Fruit fly (Drosophila melanogaster) whole organism, prepupa: ENCODE measurements around the gene Zwilch.

Source experiments
- Blimp-1 ChIP-seq: fragments of 200-800 bp; sonication (Bioruptor generic); optimal IDR thresholded peaks from 3 replicates; lab custom pipeline; 2017; ENCODE audit warnings: missing biosample characterization, missing genetic modification characterization, mild to moderate bottlenecking, moderate library complexity, missing genetic modification reagents
- CG10631 ChIP-seq: fragments of 200-800 bp; sonication (Bioruptor generic); optimal IDR thresholded peaks from 2 replicates; lab custom pipeline; 2016; ENCODE audit warnings: missing biosample characterization, missing genetic modification characterization
- CG10669 ChIP-seq: fragments of 200-800 bp; sonication (Bioruptor generic); optimal IDR thresholded peaks from 3 replicates; lab custom pipeline; 2018; ENCODE audit warnings: missing biosample characterization, mild to moderate bottlenecking, missing genetic modification characterization, moderate library complexity
- CG11762 ChIP-seq: fragments of 200-800 bp; sonication (Bioruptor generic); optimal IDR thresholded peaks from 3 replicates; lab custom pipeline; 2016; ENCODE audit warnings: missing biosample characterization, missing genetic modification characterization; ENCODE audit not compliant: insufficient read depth
- CG11902 ChIP-seq: fragments of 200-800 bp; sonication (Bioruptor generic); optimal IDR thresholded peaks from 3 replicates; lab custom pipeline; 2016; ENCODE audit warnings: missing biosample characterization, missing genetic modification characterization
- CG1621 ChIP-seq: fragments of 200-800 bp; sonication (Bioruptor generic); optimal IDR thresholded peaks from 3 replicates; lab custom pipeline; 2018; ENCODE audit warnings: missing biosample characterization, mild to moderate bottlenecking, missing genetic modification characterization
- CG31627 ChIP-seq: fragments of 200-800 bp; sonication (Bioruptor generic); optimal IDR thresholded peaks from 3 replicates; lab custom pipeline; 2016; ENCODE audit warnings: missing biosample characterization, missing genetic modification characterization
- CG32006 ChIP-seq: fragments of 200-800 bp; sonication (Bioruptor generic); optimal IDR thresholded peaks from 3 replicates; lab custom pipeline; 2017; ENCODE audit warnings: missing biosample characterization, mild to moderate bottlenecking, missing genetic modification characterization
- CG34406 ChIP-seq: fragments of 200-800 bp; sonication (Bioruptor generic); optimal IDR thresholded peaks from 3 replicates; lab custom pipeline; 2016; ENCODE audit warnings: missing biosample characterization, missing genetic modification characterization
- CG6163 ChIP-seq: fragments of 200-800 bp; sonication (Bioruptor generic); IDR thresholded peaks from 3 replicates; pipeline ENCODE4 v1.3.6; 2022; ENCODE audit warnings: missing biosample characterization, missing genetic modification characterization
- CG6854 ChIP-seq: fragments of 200-800 bp; sonication (Bioruptor generic); optimal IDR thresholded peaks from 2 replicates; lab custom pipeline; 2017; ENCODE audit warnings: missing biosample characterization, mild to moderate bottlenecking, missing genetic modification characterization
- CG7368 ChIP-seq: fragments of 200-800 bp; sonication (Bioruptor generic); optimal IDR thresholded peaks from 3 replicates; lab custom pipeline; 2016; ENCODE audit warnings: missing biosample characterization, missing genetic modification characterization
- CG8119 ChIP-seq: fragments of 200-800 bp; sonication (Bioruptor generic); IDR thresholded peaks from 3 replicates; pipeline ENCODE4 v1.3.6; 2022; ENCODE audit warnings: missing biosample characterization, missing genetic modification characterization
- CG8319 ChIP-seq: fragments of 200-800 bp; sonication (Bioruptor generic); optimal IDR thresholded peaks from 3 replicates; lab custom pipeline; 2016; ENCODE audit warnings: missing biosample characterization, missing genetic modification characterization
- Eip75B ChIP-seq: fragments of 200-800 bp; sonication (Bioruptor generic); optimal IDR thresholded peaks from 3 replicates; lab custom pipeline; 2016; ENCODE audit warnings: missing biosample characterization, missing genetic modification characterization
- Eip78C ChIP-seq: fragments of 200-800 bp; sonication (Bioruptor generic); peaks from one replicate; lab custom pipeline; 2016; ENCODE audit warnings: missing biosample characterization, missing genetic modification characterization
- Eip93F ChIP-seq: fragments of 200-800 bp; sonication (Bioruptor generic); optimal IDR thresholded peaks from 2 replicates; lab custom pipeline; 2016; ENCODE audit warnings: missing biosample characterization, mild to moderate bottlenecking, missing genetic modification characterization
- Ets96B ChIP-seq: fragments of 200-800 bp; optimal IDR thresholded peaks from 2 replicates; lab custom pipeline; 2019; ENCODE audit warnings: missing biosample characterization, mild to moderate bottlenecking, missing genetic modification characterization, moderate library complexity
- Gug ChIP-seq: fragments of 200-800 bp; sonication (Bioruptor generic); IDR thresholded peaks from 2 replicates; pipeline ENCODE4 v1.3.6; 2022; ENCODE audit warnings: missing biosample characterization, missing genetic modification characterization
- Hr4 ChIP-seq: fragments of 200-800 bp; sonication (Bioruptor generic); optimal IDR thresholded peaks from 3 replicates; lab custom pipeline; 2016; ENCODE audit warnings: missing biosample characterization, missing genetic modification characterization
- Met ChIP-seq: fragments of 200-800 bp; sonication (Bioruptor generic); optimal IDR thresholded peaks from 3 replicates; lab custom pipeline; 2016; ENCODE audit warnings: missing biosample characterization, missing genetic modification characterization
- OdsH ChIP-seq: fragments of 200-800 bp; sonication (Bioruptor generic); optimal IDR thresholded peaks from 3 replicates; lab custom pipeline; 2016; ENCODE audit warnings: missing biosample characterization, missing genetic modification characterization
- Sox14 ChIP-seq: fragments of 200-800 bp; sonication (Bioruptor generic); optimal IDR thresholded peaks from 3 replicates; lab custom pipeline; 2016; ENCODE audit warnings: missing biosample characterization, missing genetic modification characterization
- Sox15 ChIP-seq: fragments of 200-800 bp; sonication (Bioruptor generic); optimal IDR thresholded peaks from 3 replicates; lab custom pipeline; 2016; ENCODE audit warnings: missing biosample characterization, missing genetic modification characterization
- achi ChIP-seq: fragments of 200-800 bp; sonication (Bioruptor generic); optimal IDR thresholded peaks from 3 replicates; lab custom pipeline; 2016; ENCODE audit warnings: missing biosample characterization, missing genetic modification characterization
- acj6 ChIP-seq: fragments of 200-800 bp; sonication (Bioruptor generic); optimal IDR thresholded peaks from 3 replicates; lab custom pipeline; 2016; ENCODE audit warnings: missing biosample characterization, missing genetic modification characterization
- dac ChIP-seq: fragments of 200-800 bp; sonication (Bioruptor generic); optimal IDR thresholded peaks from 2 replicates; lab custom pipeline; 2017; ENCODE audit warnings: missing biosample characterization, mild to moderate bottlenecking, missing genetic modification characterization
- dsx ChIP-seq: fragments of 200-800 bp; optimal IDR thresholded peaks from 3 replicates; lab custom pipeline; 2019; ENCODE audit warnings: missing biosample characterization, mild to moderate bottlenecking, missing genetic modification characterization, moderate library complexity; ENCODE audit not compliant: poor library complexity, severe bottlenecking
- esn ChIP-seq: fragments of 200-800 bp; sonication (Bioruptor generic); optimal IDR thresholded peaks from 2 replicates; lab custom pipeline; 2016; ENCODE audit warnings: missing biosample characterization, mild to moderate bottlenecking, missing genetic modification characterization, moderate library complexity
- fd59A ChIP-seq: fragments of 200-800 bp; sonication (Bioruptor generic); optimal IDR thresholded peaks from 2 replicates; lab custom pipeline; 2017; ENCODE audit warnings: missing biosample characterization, mild to moderate bottlenecking, missing genetic modification characterization, missing genetic modification reagents
- fd85E ChIP-seq: fragments of 200-800 bp; sonication (Bioruptor generic); optimal IDR thresholded peaks from 3 replicates; lab custom pipeline; 2016; ENCODE audit warnings: missing biosample characterization, missing genetic modification characterization
- fkh ChIP-seq: fragments of 200-800 bp; sonication (Bioruptor generic); optimal IDR thresholded peaks from 3 replicates; lab custom pipeline; 2017; ENCODE audit warnings: missing biosample characterization, mild to moderate bottlenecking, missing genetic modification characterization, moderate library complexity
- net ChIP-seq: fragments of 200-800 bp; sonication (Bioruptor generic); optimal IDR thresholded peaks from 3 replicates; lab custom pipeline; 2016; ENCODE audit warnings: missing biosample characterization, missing genetic modification characterization
- pdm3 ChIP-seq: fragments of 200-800 bp; sonication (Bioruptor generic); optimal IDR thresholded peaks from 3 replicates; lab custom pipeline; 2016; ENCODE audit warnings: missing biosample characterization, missing genetic modification characterization
- salr ChIP-seq, 2 experiments: fragments of 200-800 bp; sonication (Bioruptor generic); optimal IDR thresholded peaks; 3 replicates each; lab custom pipeline; 2016 to 2018; ENCODE audit warnings: missing biosample characterization in 2 of 2, missing genetic modification characterization in 2 of 2, mild to moderate bottlenecking in 1 of 2
- ss ChIP-seq, 2 experiments: fragments of 200-800 bp; sonication (Bioruptor generic); optimal IDR thresholded peaks; 2 replicates in 1 of 2; 3 replicates in 1 of 2; lab custom pipeline; 2017 to 2018; ENCODE audit warnings: mild to moderate bottlenecking in 2 of 2, missing biosample characterization in 2 of 2, missing genetic modification characterization in 2 of 2, moderate library complexity in 1 of 2
- svp ChIP-seq: fragments of 200-800 bp; sonication (Bioruptor generic); peaks from one replicate; lab custom pipeline; 2016; ENCODE audit warnings: missing biosample characterization, missing genetic modification characterization

Gene Zwilch

DNA sequence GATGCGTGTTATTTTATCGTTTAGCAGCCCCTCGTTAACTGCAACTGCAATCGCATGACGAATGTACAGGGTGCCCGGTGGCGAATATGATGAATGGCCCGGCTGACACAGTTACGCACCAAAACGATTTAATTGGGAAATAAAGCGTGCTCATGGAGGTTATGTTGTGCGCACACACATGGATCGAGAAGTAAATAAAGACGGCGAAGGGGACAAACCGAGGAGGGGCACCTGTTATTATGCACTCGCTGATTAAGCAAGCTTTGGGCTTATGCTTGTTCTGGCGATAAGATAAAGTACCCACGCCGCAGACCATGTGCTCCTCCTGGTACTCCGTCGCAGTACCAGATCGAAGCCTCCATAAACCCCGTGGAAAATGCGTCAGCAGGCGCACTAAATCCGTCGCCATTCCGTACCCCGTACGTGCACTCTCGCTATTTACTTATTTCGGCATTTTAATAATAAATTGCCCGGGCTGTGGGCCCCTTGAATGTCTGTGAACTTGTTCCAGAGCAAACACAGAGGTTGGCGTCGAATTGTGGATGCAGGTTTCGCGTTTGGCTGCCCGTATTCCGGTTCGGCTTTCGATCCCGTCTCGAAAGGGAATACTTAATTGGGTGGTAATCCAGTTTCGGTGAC, 12.0 kb upstream of the Zwilch start (continued):
- TF ChIP-seq fd59A (GFP tag; lab: Kevin White, UChicago) (peak; percentile 8), Eip93F (GFP tag; lab: Kevin White, UChicago) (peak; percentile 68), achi (GFP tag; lab: Kevin White, UChicago) (no peak), CG10669 (GFP tag; lab: Kevin White, UChicago) (no peak)

dm6 chr3R:31223971-31224860, 11.0 kb upstream of the Zwilch start:
- TF ChIP-seq CG31627 (GFP tag; lab: Kevin White, UChicago) (no peak), Eip78C (GFP tag; lab: Kevin White, UChicago) (peak; percentile 46), Sox14 (GFP tag; lab: Kevin White, UChicago) (no peak), CG6163 (GFP tag; lab: Robert Waterston, UW) (0 out of 3 replicates have a peak, but pooled peaks have one; percentile 33), ss (GFP tag; optimal IDR thresholded peaks at IDR 0.05; lab: Kevin White, UChicago) (no peak), svp (peak; percentile 98)

DNA sequence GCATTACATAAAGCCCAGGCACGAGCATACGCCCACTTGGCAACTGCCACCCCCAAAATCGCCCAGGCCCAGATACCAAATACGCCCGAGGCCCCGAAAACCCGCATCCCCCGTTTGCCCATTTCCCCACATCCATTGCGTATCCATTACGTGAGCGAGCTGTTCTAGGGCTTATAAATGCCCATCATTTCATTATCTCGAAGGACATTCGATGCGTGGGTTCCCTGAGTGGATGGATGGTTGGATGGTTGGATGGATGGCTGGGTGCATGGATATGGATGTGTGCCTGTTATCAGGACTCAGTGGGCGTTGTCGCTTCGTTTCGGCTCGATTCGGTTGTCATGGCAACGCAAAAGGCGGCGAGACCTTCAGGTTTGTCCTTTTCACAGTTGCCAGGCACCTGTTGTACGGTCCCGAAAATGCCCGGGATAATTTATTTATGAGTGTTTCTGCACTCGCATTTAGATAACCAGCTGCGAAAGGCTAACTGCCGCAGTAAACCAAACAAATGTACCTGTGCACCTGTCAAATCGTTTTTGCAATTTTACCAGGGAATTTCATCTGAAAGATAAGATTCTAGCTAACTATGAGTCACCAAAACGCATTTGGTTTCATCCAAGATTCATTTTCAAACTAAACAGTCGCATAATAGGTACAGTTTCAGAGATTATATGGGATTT, 9.9 kb upstream of the Zwilch start:
- TF ChIP-seq svp (no peak), salr (GFP tag; optimal IDR thresholded peaks at IDR 0.05; lab: Kevin White, UChicago) (no peak), Sox15 (GFP tag; lab: Kevin White, UChicago) (no peak), dac (no peak), CG34406 (GFP tag; lab: Kevin White, UChicago) (no peak), Hr4 (GFP tag; lab: Kevin White, UChicago) (no peak), CG10631 (no peak), dsx (GFP tag; lab: Kevin White, UChicago) (no peak), OdsH (GFP tag; lab: Kevin White, UChicago) (no peak), fkh (GFP tag; lab: Kevin White, UChicago) (no peak), Ets96B (tag; lab: Kevin White, UChicago) (no peak), Eip93F (GFP tag; lab: Kevin White, UChicago) (no peak), CG8319 (GFP tag; lab: Kevin White, UChicago) (no peak)

- TF ChIP-seq Eip78C (GFP tag; lab: Kevin White, UChicago) (peak; percentile 91), CG8119 (GFP tag; lab: Robert Waterston, UW) (no peak), Hr4 (GFP tag; lab: Kevin White, UChicago) (peak; percentile 74), Sox15 (GFP tag; lab: Kevin White, UChicago) (peak; percentile 48), Met (GFP tag; lab: Kevin White, UChicago) (peak; percentile 74), CG7368 (GFP tag; lab: Kevin White, UChicago) (peak; percentile 43), CG34406 (GFP tag; lab: Kevin White, UChicago) (peak; percentile 47), Gug (GFP tag; lab: Robert Waterston, UW) (no peak), esn (peak; percentile 79), CG6854 (GFP tag; lab: Kevin White, UChicago) (no peak), dsx (GFP tag; lab: Kevin White, UChicago) (peak; percentile 65), net (GFP tag; lab: Kevin White, UChicago) (peak; percentile 69), CG1621 (tag; lab: Kevin White, UChicago) (peak; percentile 40), CG32006 (GFP tag; lab: Kevin White, UChicago) (peak; percentile 80), Blimp-1 (GFP tag; lab: Kevin White, UChicago) (peak; percentile 6), fd85E (GFP tag; lab: Kevin White, UChicago) (no peak), Eip75B (GFP tag; lab: Kevin White, UChicago) (peak; percentile 75), CG10631 (peak; percentile 62), CG8319 (GFP tag; lab: Kevin White, UChicago) (peak; percentile 42), fkh (GFP tag; lab: Kevin White, UChicago) (peak; percentile 10), ss (GFP tag; optimal IDR thresholded peaks at IDR 0.05; lab: Kevin White, UChicago) (peak; percentile 31 to 59), CG11902 (GFP tag; lab: Kevin White, UChicago) (peak; percentile 34), CG11762 (GFP tag; lab: Kevin White, UChicago) (no peak), dac (peak; percentile 44), acj6 (GFP tag; lab: Kevin White, UChicago) (peak; percentile 66), pdm3 (GFP tag; lab: Kevin White, UChicago) (peak; percentile 75), OdsH (GFP tag; lab: Kevin White, UChicago) (peak; percentile 71)
Measured at dm6 chr3R:31222125-31222889, 9.1 kb upstream of the Zwilch start.
